Fruit fly (Drosophila melanogaster) whole organism, embryonic: ENCODE results near the gene Hsp67Ba.

ENCODE experiments used
- Asciz ChIP-seq: fragments of 200-800 bp; sonication (Bioruptor generic); optimal IDR thresholded peaks from 2 replicates; lab custom pipeline; 2017; ENCODE audit warnings: missing biosample characterization, mild to moderate bottlenecking, missing genetic modification characterization, missing genetic modification reagents
- Bdp1 ChIP-seq: fragments of 200-800 bp; sonication (Bioruptor generic); optimal IDR thresholded peaks from 3 replicates; lab custom pipeline; 2016; ENCODE audit warnings: missing biosample characterization, missing genetic modification characterization
- CG1024 ChIP-seq: fragments of 200-800 bp; sonication (Bioruptor generic); IDR thresholded peaks from 2 replicates; pipeline ENCODE4 v1.3.6; 2022; ENCODE audit warnings: missing biosample characterization, missing genetic modification characterization
- CG10431 ChIP-seq: fragments of 200-800 bp; sonication (Bioruptor generic); optimal IDR thresholded peaks from 3 replicates; lab custom pipeline; 2018; ENCODE audit warnings: missing biosample characterization, mild to moderate bottlenecking, missing genetic modification characterization
- CG11695 ChIP-seq: fragments of 200-800 bp; sonication (Bioruptor generic); IDR thresholded peaks from 3 replicates; pipeline ENCODE4 v1.3.6; 2022; ENCODE audit warnings: missing biosample characterization, missing genetic modification characterization
- CG12769 ChIP-seq: fragments of 200-800 bp; sonication (Bioruptor generic); optimal IDR thresholded peaks from 2 replicates; lab custom pipeline; 2019; ENCODE audit warnings: missing biosample characterization, mild to moderate bottlenecking, missing genetic modification characterization, moderate library complexity
- CG13287 ChIP-seq: fragments of 200-800 bp; sonication (Bioruptor generic); IDR thresholded peaks from 2 replicates; pipeline ENCODE4 v1.3.6; 2022; ENCODE audit warnings: missing biosample characterization, missing genetic modification characterization; ENCODE audit not compliant: partially characterized antibody
- CG14050 ChIP-seq: fragments of 200-800 bp; sonication (Bioruptor generic); IDR thresholded peaks from 3 replicates; pipeline ENCODE4 v1.3.6; 2022; ENCODE audit warnings: missing biosample characterization, missing genetic modification characterization
- CG16813 ChIP-seq: fragments of 200-800 bp; sonication (Bioruptor generic); IDR thresholded peaks from 3 replicates; pipeline ENCODE4 v1.3.6; 2022; ENCODE audit warnings: missing biosample characterization, missing genetic modification characterization; ENCODE audit not compliant: partially characterized antibody
- CG16815 ChIP-seq: fragments of 200-800 bp; sonication (Bioruptor generic); optimal IDR thresholded peaks from 3 replicates; lab custom pipeline; 2017; ENCODE audit warnings: missing biosample characterization, mild to moderate bottlenecking, missing genetic modification characterization
- CG31441 ChIP-seq: fragments of 200-800 bp; sonication (Bioruptor generic); IDR thresholded peaks from 2 replicates; pipeline ENCODE4 v1.3.6; 2022; ENCODE audit warnings: missing biosample characterization, missing genetic modification characterization
- CG3407 ChIP-seq: fragments of 200-800 bp; sonication (Bioruptor generic); optimal IDR thresholded peaks from 2 replicates; lab custom pipeline; 2018; ENCODE audit warnings: missing biosample characterization, mild to moderate bottlenecking, missing genetic modification characterization
- CG34376 ChIP-seq: fragments of 200-800 bp; sonication (Bioruptor generic); optimal IDR thresholded peaks from 2 replicates; lab custom pipeline; 2018; ENCODE audit warnings: missing biosample characterization, mild to moderate bottlenecking, missing genetic modification characterization
- CG3995 ChIP-seq: fragments of 200-800 bp; sonication (Bioruptor generic); optimal IDR thresholded peaks from 3 replicates; lab custom pipeline; 2016; ENCODE audit warnings: missing biosample characterization, missing genetic modification characterization
- CG6791 ChIP-seq: fragments of 200-800 bp; sonication (Bioruptor generic); IDR thresholded peaks from 3 replicates; pipeline ENCODE4 v1.3.6; 2022; ENCODE audit warnings: missing biosample characterization, missing genetic modification characterization; ENCODE audit not compliant: partially characterized antibody
- CG7786 ChIP-seq: fragments of 200-800 bp; sonication (Bioruptor generic); optimal IDR thresholded peaks from 2 replicates; lab custom pipeline; 2016; ENCODE audit warnings: missing biosample characterization, missing genetic modification characterization
- CG8089 ChIP-seq: fragments of 200-800 bp; sonication (Bioruptor generic); optimal IDR thresholded peaks from 3 replicates; lab custom pipeline; 2016; ENCODE audit warnings: missing biosample characterization, missing genetic modification characterization
- CG9437 ChIP-seq: fragments of 200-800 bp; sonication (Bioruptor generic); optimal IDR thresholded peaks from 2 replicates; lab custom pipeline; 2018; ENCODE audit warnings: missing biosample characterization, mild to moderate bottlenecking, missing genetic modification characterization
- Dbx ChIP-seq: fragments of 200-800 bp; sonication (Bioruptor generic); IDR thresholded peaks from 3 replicates; pipeline ENCODE4 v1.3.6; 2022; ENCODE audit warnings: missing biosample characterization, missing genetic modification characterization
- Dp ChIP-seq: fragments of 200-800 bp; sonication (Bioruptor generic); optimal IDR thresholded peaks from 2 replicates; lab custom pipeline; 2018; ENCODE audit warnings: missing biosample characterization, mild to moderate bottlenecking, missing genetic modification characterization, moderate library complexity
- MBD-R2 ChIP-seq: fragments of 200-800 bp; sonication (Bioruptor generic); IDR thresholded peaks from 2 replicates; pipeline ENCODE4 v1.3.6; 2022; ENCODE audit warnings: missing biosample characterization, missing genetic modification characterization
- Med ChIP-seq: fragments of 200-800 bp; sonication (Bioruptor generic); peaks from one replicate; lab custom pipeline; 2016; ENCODE audit warnings: missing biosample characterization, missing genetic modification characterization, mild to moderate bottlenecking, inconsistent platforms, moderate library complexity
- Neu2 ChIP-seq: fragments of 200-800 bp; sonication (Bioruptor generic); optimal IDR thresholded peaks from 3 replicates; lab custom pipeline; 2016; ENCODE audit warnings: missing biosample characterization, missing genetic modification characterization, borderline replicate concordance
- Pdp1 ChIP-seq, 2 experiments: fragments of 200-800 bp; sonication (Bioruptor generic); optimal IDR thresholded peaks; 3 replicates each; lab custom pipeline; 2016; ENCODE audit warnings: missing biosample characterization in 2 of 2, missing genetic modification characterization in 2 of 2, mild to moderate bottlenecking in 1 of 2, moderate library complexity in 1 of 2
- Rfx ChIP-seq: fragments of 200-800 bp; sonication (Bioruptor generic); IDR thresholded peaks from 2 replicates; pipeline ENCODE4 v1.3.6; 2022; ENCODE audit warnings: missing biosample characterization, missing genetic modification characterization
- Side ChIP-seq: fragments of 200-800 bp; sonication (Bioruptor generic); optimal IDR thresholded peaks from 2 replicates; lab custom pipeline; 2016; ENCODE audit warnings: missing biosample characterization, missing genetic modification characterization
- az2 ChIP-seq: fragments of 200-800 bp; sonication (Bioruptor generic); optimal IDR thresholded peaks from 3 replicates; lab custom pipeline; 2016; ENCODE audit warnings: missing biosample characterization, missing genetic modification characterization
- chif ChIP-seq, 2 experiments: fragments of 200-800 bp; sonication (Bioruptor generic); optimal IDR thresholded peaks; 3 replicates each; lab custom pipeline; 2016; ENCODE audit warnings: missing biosample characterization in 2 of 2, missing genetic modification characterization in 2 of 2
- chinmo ChIP-seq: fragments of 200-800 bp; sonication (Bioruptor generic); IDR thresholded peaks from 4 replicates; pipeline ENCODE4 v1.3.6; 2022; ENCODE audit warnings: missing biosample characterization, missing genetic modification characterization; ENCODE audit not compliant: partially characterized antibody
- croc ChIP-seq: fragments of 200-800 bp; sonication (Bioruptor generic); conservative IDR thresholded peaks from 3 replicates; pipeline ENCODE4 v1.3.6; 2022; ENCODE audit warnings: missing biosample characterization, missing genetic modification characterization
- dan ChIP-seq: fragments of 200-800 bp; sonication (Bioruptor generic); IDR thresholded peaks from 2 replicates; pipeline ENCODE4 v1.3.6; 2022; ENCODE audit warnings: missing biosample characterization, missing genetic modification characterization
- exex ChIP-seq: fragments of 200-800 bp; sonication (Bioruptor generic); optimal IDR thresholded peaks from 4 replicates; lab custom pipeline; 2018; ENCODE audit warnings: missing biosample characterization, mild to moderate bottlenecking, missing genetic modification characterization, moderate library complexity
- hbn ChIP-seq: fragments of 200-800 bp; sonication (Bioruptor generic); IDR thresholded peaks from 2 replicates; pipeline ENCODE4 v1.3.6; 2022; ENCODE audit warnings: missing biosample characterization, missing genetic modification characterization; ENCODE audit not compliant: partially characterized antibody
- her ChIP-seq: fragments of 200-800 bp; sonication (Bioruptor generic); optimal IDR thresholded peaks from 2 replicates; lab custom pipeline; 2016; ENCODE audit warnings: missing biosample characterization, missing genetic modification characterization
- lola ChIP-seq, 3 experiments: fragments of >200 bp in 2 of 3; fragments of 200-800 bp in 1 of 3; sonication (Bioruptor generic) in 1 of 3; optimal IDR thresholded peaks; 2 replicates each; lab custom pipeline; 2017 to 2019; ENCODE audit warnings: missing biosample characterization in 3 of 3, missing genetic modification characterization in 3 of 3, mild to moderate bottlenecking in 1 of 3, moderate library complexity in 1 of 3
- mirr ChIP-seq: fragments of 200-800 bp; sonication (Bioruptor generic); optimal IDR thresholded peaks from 3 replicates; lab custom pipeline; 2018; ENCODE audit warnings: missing biosample characterization, mild to moderate bottlenecking, missing genetic modification characterization
- org-1 ChIP-seq: fragments of 200-800 bp; sonication (Bioruptor generic); optimal IDR thresholded peaks from 2 replicates; lab custom pipeline; 2017; ENCODE audit warnings: missing biosample characterization, missing genetic modification characterization
- prd ChIP-seq, 3 experiments: fragments of >200 bp in 2 of 3; fragments of 200-800 bp in 1 of 3; sonication (Bioruptor generic) in 1 of 3; optimal IDR thresholded peaks in 2 of 3; IDR thresholded peaks in 1 of 3; 2 replicates in 2 of 3; 3 replicates in 1 of 3; pipeline versions ENCODE4 v1.3.6 to Lab custom; 2017 to 2022; ENCODE audit warnings: missing biosample characterization in 1 of 3, missing genetic modification characterization in 1 of 3
- run ChIP-seq: fragments of 200-800 bp; sonication (Bioruptor generic); optimal IDR thresholded peaks from 3 replicates; lab custom pipeline; 2018; ENCODE audit warnings: missing biosample characterization, mild to moderate bottlenecking, missing genetic modification characterization
- shn ChIP-seq: fragments of 200-800 bp; sonication (Bioruptor generic); optimal IDR thresholded peaks from 3 replicates; lab custom pipeline; 2016; ENCODE audit warnings: missing biosample characterization, missing genetic modification characterization
- sug ChIP-seq: fragments of 200-800 bp; optimal IDR thresholded peaks from 2 replicates; lab custom pipeline; 2019; ENCODE audit warnings: missing biosample characterization, mild to moderate bottlenecking, missing genetic modification characterization, moderate library complexity
- z ChIP-seq: fragments of 200-800 bp; sonication (Bioruptor generic); IDR thresholded peaks from 3 replicates; pipeline ENCODE4 v1.3.6; 2022; ENCODE audit warnings: missing biosample characterization, missing genetic modification characterization
- zen ChIP-seq: fragments of 200-800 bp; sonication (Bioruptor generic); optimal IDR thresholded peaks from 3 replicates; lab custom pipeline; 2018; ENCODE audit warnings: missing biosample characterization, mild to moderate bottlenecking, missing genetic modification characterization, moderate library complexity
- zf30C ChIP-seq: fragments of 200-800 bp; sonication (Bioruptor generic); optimal IDR thresholded peaks from 3 replicates; lab custom pipeline; 2018; ENCODE audit warnings: missing biosample characterization, mild to moderate bottlenecking, missing genetic modification characterization

Hsp67Ba gene

DNA sequence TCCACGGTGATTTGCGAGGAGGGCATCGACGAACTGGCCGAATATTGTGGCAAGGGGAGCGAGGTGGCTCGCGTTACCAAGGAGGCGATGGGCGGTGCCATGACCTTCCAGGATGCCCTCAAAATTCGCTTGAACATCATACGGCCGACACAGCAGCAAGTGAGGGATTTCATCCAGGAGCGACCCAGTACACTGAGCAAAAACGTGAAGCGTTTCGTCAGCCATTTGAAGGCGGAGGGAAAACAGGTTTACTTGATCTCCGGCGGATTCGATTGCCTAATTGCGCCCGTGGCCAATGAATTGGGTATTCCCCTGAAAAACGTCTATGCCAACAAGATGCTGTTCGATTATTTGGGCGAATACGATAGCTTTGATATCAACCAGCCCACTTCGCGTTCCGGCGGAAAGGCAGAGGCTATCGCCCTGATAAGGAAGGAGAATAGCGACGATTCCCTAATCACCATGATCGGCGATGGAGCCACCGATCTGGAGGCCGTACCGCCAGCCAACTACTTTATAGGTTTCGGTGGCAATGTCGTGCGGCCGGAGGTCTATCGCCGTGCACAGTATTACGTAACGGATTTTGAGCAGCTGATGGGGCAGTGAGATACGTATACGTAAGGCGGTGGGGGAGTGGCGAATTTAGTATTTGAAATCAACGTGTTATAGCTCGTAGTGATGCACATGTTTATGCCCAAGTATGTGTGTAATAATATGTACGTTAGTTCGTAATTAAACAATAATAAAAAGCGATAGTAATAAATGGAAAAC lies 44.6 kb upstream of the Hsp67Ba start (continued):
- TF ChIP-seq sug (peak; percentile 79), CG13287 (GFP tag; lab: Robert Waterston, UW) (0 out of 2 replicates have a peak, but pooled peaks have one; percentile 5), Bdp1 (no peak), CG10431 (no peak), CG34376 (GFP tag; lab: Kevin White, UChicago) (peak; percentile 57), Dbx (GFP tag; lab: Robert Waterston, UW) (peak; percentile 9; the same call in 1 of the 3 replicates), Med (GFP tag; lab: Kevin White, UChicago) (peak; percentile 69), CG9437 (peak; percentile 98), Pdp1 (GFP tag; optimal IDR thresholded peaks at IDR 0.05; lab: Kevin White, UChicago) (peak in 1 of 2 experiments; percentile 99), CG12769 (tag; lab: Kevin White, UChicago) (peak; percentile 7), CG7786 (GFP tag; lab: Kevin White, UChicago) (no peak), z (GFP tag; lab: Robert Waterston, UW) (0 out of 3 replicates have a peak, but pooled peaks have one; percentile 39), CG3407 (GFP tag; lab: Kevin White, UChicago) (no peak), mirr (peak; percentile 37), prd (optimal IDR thresholded peaks at IDR 0.05; lab: Kevin White, UChicago) (no peak), prd (GFP tag; IDR thresholded peaks at IDR 0.05; lab: Robert Waterston, UW) (0 out of 3 replicates have a peak, but pooled peaks have one; percentile 19), zf30C (GFP tag; lab: Kevin White, UChicago) (peak; percentile 38)
- TF ChIP-seq, all 482 proteins: peak for 26

DNA sequence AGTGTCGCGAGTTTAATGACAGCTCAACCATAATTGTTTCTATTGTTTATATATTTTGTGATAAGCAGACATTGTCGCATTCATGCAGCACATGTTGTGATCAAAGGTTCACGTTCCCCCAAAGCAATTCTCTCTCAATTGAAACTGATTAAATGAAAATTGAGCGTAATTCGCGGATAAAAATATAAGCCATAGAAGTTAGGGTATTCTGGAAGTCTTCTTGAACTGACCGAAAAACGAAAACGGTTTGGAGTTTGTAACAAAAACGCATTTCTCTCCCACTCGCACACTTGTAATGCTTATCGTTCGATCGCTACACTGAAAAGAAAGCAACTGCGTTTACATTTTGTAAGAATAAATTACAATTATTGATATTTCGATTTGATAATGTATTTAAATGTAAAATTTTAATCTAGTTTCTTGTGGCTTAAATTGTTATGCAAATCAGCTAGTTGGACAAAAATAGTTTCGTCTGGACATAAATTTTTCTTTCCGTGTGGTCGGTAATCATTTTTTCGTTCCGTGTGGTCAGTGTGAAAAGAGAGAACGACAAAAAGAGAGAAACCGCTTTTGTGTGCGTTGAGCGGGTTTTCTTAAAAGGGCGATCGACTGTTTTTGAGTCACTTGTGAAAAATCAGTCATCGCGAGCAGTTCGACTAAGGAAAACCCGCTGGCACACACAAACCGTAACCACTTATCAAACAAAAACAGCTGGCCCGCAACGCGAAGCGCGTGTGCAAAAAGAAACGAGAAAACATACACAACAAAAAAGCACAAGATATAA lies 43.5 kb upstream of the Hsp67Ba start, which contains the start of gene aay:
TSS of gene aay (plus strand) at position 618 of the 784 bp plus-strand sequence.
- TF ChIP-seq dan (GFP tag; lab: Robert Waterston, UW) = peak; percentile 96
- TF ChIP-seq CG8089 (GFP tag; lab: Kevin White, UChicago) = peak; percentile 97
- TF ChIP-seq CG31441 = peak; percentile 99
- peak; percentile 95 for TF ChIP-seq Side (GFP tag; lab: Kevin White, UChicago)
- TF ChIP-seq CG3995 (GFP tag; lab: Kevin White, UChicago) = peak; percentile 82
- TF ChIP-seq CG16815 (GFP tag; lab: Kevin White, UChicago) = peak; percentile 98
- TF ChIP-seq zen (tag; lab: Kevin White, UChicago) = peak; percentile 99
- peak; percentile 99 for TF ChIP-seq az2 (GFP tag; lab: Kevin White, UChicago)
- TF ChIP-seq chif (GFP tag; optimal IDR thresholded peaks at IDR 0.05; lab: Kevin White, UChicago) = peak; percentile 97 to 99
- TF ChIP-seq exex = peak; percentile 94
- peak in 1 of 3 experiments; percentile 99 for TF ChIP-seq lola (GFP tag; optimal IDR thresholded peaks at IDR 0.05; lab: Kevin White, UChicago)
- peak; percentile 88 for TF ChIP-seq her (GFP tag; lab: Kevin White, UChicago)
- TF ChIP-seq chinmo = peak; percentile 93; the same call in 3 of the 4 replicates
- no peak for TF ChIP-seq CG16813
- no peak for TF ChIP-seq CG6791 (GFP tag; lab: Robert Waterston, UW)
- peak; percentile 97 for TF ChIP-seq CG14050 (GFP tag; lab: Robert Waterston, UW)
- peak; percentile 94 for TF ChIP-seq MBD-R2 (GFP tag; lab: Robert Waterston, UW)
- TF ChIP-seq Asciz (GFP tag; lab: Kevin White, UChicago) = peak; percentile 99
- TF ChIP-seq Dp = peak; percentile 21
- TF ChIP-seq run = peak; percentile 99
- TF ChIP-seq CG1024 (GFP tag; lab: Robert Waterston, UW) = peak; percentile 95
- peak; percentile 99 for TF ChIP-seq Rfx (GFP tag; lab: Robert Waterston, UW)
- TF ChIP-seq hbn (GFP tag; lab: Robert Waterston, UW) = no peak
- peak; percentile 93 for TF ChIP-seq Neu2
- peak; percentile 99 for TF ChIP-seq org-1 (GFP tag; lab: Kevin White, UChicago)
- TF ChIP-seq CG11695 (GFP tag; lab: Robert Waterston, UW) = peak; percentile 98
- peak; percentile 95 for TF ChIP-seq shn (GFP tag; lab: Kevin White, UChicago)
- TF ChIP-seq croc (GFP tag; lab: Robert Waterston, UW) = peak; percentile 98
